Fruit fly (Drosophila melanogaster) whole organism, embryonic: ENCODE measurements around the gene Snx1.

ENCODE experiments used
- CG4360 ChIP-seq: fragments of 200-800 bp; sonication (Bioruptor generic); IDR thresholded peaks from 2 replicates; pipeline ENCODE4 v1.3.6; 2022; ENCODE audit warnings: missing biosample characterization, missing genetic modification characterization
- CG8478 ChIP-seq: fragments of >200 bp; optimal IDR thresholded peaks from 2 replicates; lab custom pipeline; 2018
- CTCF ChIP-seq: fragments of 200-800 bp; sonication (Bioruptor generic); optimal IDR thresholded peaks from 2 replicates; lab custom pipeline; 2017; ENCODE audit warnings: missing biosample characterization, mild to moderate bottlenecking, missing genetic modification characterization, moderate library complexity
- Drgx ChIP-seq: fragments of 200-800 bp; sonication (Bioruptor generic); IDR thresholded peaks from 2 replicates; pipeline ENCODE4 v1.3.6; 2022; ENCODE audit warnings: missing biosample characterization, missing genetic modification characterization
- Eip74EF ChIP-seq, 2 experiments: fragments of 200-800 bp in 1 of 2; fragments of >200 bp in 1 of 2; sonication (Bioruptor generic) in 1 of 2; optimal IDR thresholded peaks; 2 replicates each; lab custom pipeline; 2017 to 2019; ENCODE audit warnings: missing biosample characterization in 2 of 2, missing genetic modification characterization in 2 of 2, mild to moderate bottlenecking in 1 of 2, moderate library complexity in 1 of 2
- Ets65A ChIP-seq: fragments of 200-800 bp; sonication (Bioruptor generic); peaks from one replicate; lab custom pipeline; 2016; ENCODE audit warnings: missing biosample characterization, missing genetic modification characterization
- Mad ChIP-seq: fragments of 200-800 bp; sonication (Bioruptor generic); optimal IDR thresholded peaks from 2 replicates; lab custom pipeline; 2016; ENCODE audit warnings: missing biosample characterization, missing genetic modification characterization
- Med ChIP-seq: fragments of 200-800 bp; sonication (Bioruptor generic); peaks from one replicate; lab custom pipeline; 2016; ENCODE audit warnings: missing biosample characterization, missing genetic modification characterization, mild to moderate bottlenecking, inconsistent platforms, moderate library complexity
- NC2α ChIP-seq: fragments of 200-800 bp; sonication (Bioruptor generic); optimal IDR thresholded peaks from 2 replicates; lab custom pipeline; 2016; ENCODE audit warnings: missing biosample characterization, missing genetic modification characterization
- NFAT ChIP-seq: fragments of 200-800 bp; sonication (Bioruptor generic); IDR thresholded peaks from 2 replicates; pipeline ENCODE4 v1.3.6; 2022; ENCODE audit warnings: missing biosample characterization, missing genetic modification characterization
- Sin3A ChIP-seq: fragments of >200 bp; optimal IDR thresholded peaks from 2 replicates; lab custom pipeline; 2018
- Six4 ChIP-seq: fragments of 200-800 bp; sonication (Bioruptor generic); optimal IDR thresholded peaks from 2 replicates; lab custom pipeline; 2016; ENCODE audit warnings: missing biosample characterization, missing genetic modification characterization
- br ChIP-seq: fragments of >200 bp; optimal IDR thresholded peaks from 2 replicates; lab custom pipeline; 2017
- eyg ChIP-seq: fragments of 200-800 bp; sonication (Bioruptor generic); optimal IDR thresholded peaks from 3 replicates; lab custom pipeline; 2016; ENCODE audit warnings: missing biosample characterization, missing genetic modification characterization
- hkb ChIP-seq, 2 experiments: fragments of 200-800 bp in 1 of 2; fragments of >200 bp in 1 of 2; sonication (Bioruptor generic) in 1 of 2; IDR thresholded peaks in 1 of 2; optimal IDR thresholded peaks in 1 of 2; 2 replicates each; pipeline versions ENCODE4 v1.3.6 to Lab custom; 2017 to 2022; ENCODE audit warnings: missing biosample characterization in 1 of 2, missing genetic modification characterization in 1 of 2
- insv ChIP-seq, 2 experiments: fragments of 200-800 bp; sonication (Bioruptor generic); optimal IDR thresholded peaks; 3 replicates each; lab custom pipeline; 2016 to 2018; ENCODE audit warnings: missing biosample characterization in 2 of 2, missing genetic modification characterization in 2 of 2
- inv ChIP-seq: fragments of 200-800 bp; sonication (Bioruptor generic); IDR thresholded peaks from 2 replicates; pipeline ENCODE4 v1.3.6; 2022; ENCODE audit warnings: missing biosample characterization, missing genetic modification characterization; ENCODE audit not compliant: partially characterized antibody
- prd ChIP-seq, 3 experiments: fragments of >200 bp in 2 of 3; fragments of 200-800 bp in 1 of 3; sonication (Bioruptor generic) in 1 of 3; optimal IDR thresholded peaks in 2 of 3; IDR thresholded peaks in 1 of 3; 2 replicates in 2 of 3; 3 replicates in 1 of 3; pipeline versions ENCODE4 v1.3.6 to Lab custom; 2017 to 2022; ENCODE audit warnings: missing biosample characterization in 1 of 3, missing genetic modification characterization in 1 of 3
- sima ChIP-seq: fragments of 200-800 bp; sonication (Bioruptor generic); optimal IDR thresholded peaks from 2 replicates; lab custom pipeline; 2016; ENCODE audit warnings: missing biosample characterization, missing genetic modification characterization
- stwl ChIP-seq: fragments of 200-800 bp; sonication (Bioruptor generic); optimal IDR thresholded peaks from 3 replicates; lab custom pipeline; 2018; ENCODE audit warnings: missing biosample characterization, mild to moderate bottlenecking, missing genetic modification characterization, moderate library complexity

Snx1 gene

dm6 chr2L:3484759-3485158 is 35.3 kb downstream of the Snx1 start:
- TF ChIP-seq NFAT (no peak), Mad (GFP tag; lab: Kevin White, UChicago) (no peak), hkb (optimal IDR thresholded peaks at IDR 0.05; lab: Kevin White, UChicago) (no peak), hkb (GFP tag; IDR thresholded peaks at IDR 0.05; lab: Robert Waterston, UW) (no peak), inv (GFP tag; lab: Robert Waterston, UW) (no peak)

- no peak for TF ChIP-seq Sin3A (lab: Kevin White, UChicago)
- peak; percentile 32; the same call in 1 of the 2 replicates for TF ChIP-seq Drgx (GFP tag; lab: Robert Waterston, UW)
- TF ChIP-seq Eip74EF (GFP tag; optimal IDR thresholded peaks at IDR 0.05; lab: Kevin White, UChicago), result no peak
- TF ChIP-seq Six4 (GFP tag; lab: Kevin White, UChicago), result no peak
- no peak for TF ChIP-seq NC2α (GFP tag; lab: Kevin White, UChicago)
- no peak for TF ChIP-seq sima (GFP tag; lab: Kevin White, UChicago)
- TF ChIP-seq prd (optimal IDR thresholded peaks at IDR 0.05; lab: Kevin White, UChicago), result no peak
- TF ChIP-seq prd (GFP tag; IDR thresholded peaks at IDR 0.05; lab: Robert Waterston, UW), result no peak
- no peak for TF ChIP-seq CG4360 (GFP tag; lab: Robert Waterston, UW)
- no peak for TF ChIP-seq stwl (tag; lab: Kevin White, UChicago)
Measured at dm6 chr2L:3485506-3485905, 36.0 kb downstream of the Snx1 start.

- TF ChIP-seq br (lab: Kevin White, UChicago), result no peak
- TF ChIP-seq CTCF (GFP tag; lab: Kevin White, UChicago), result peak; percentile 19
- no peak for TF ChIP-seq eyg (GFP tag; lab: Kevin White, UChicago)
- TF ChIP-seq, all 482 proteins: peak for 1
Measured at dm6 chr2L:3490971-3491370, 41.5 kb downstream of the Snx1 start, which contains the start of gene CG15414. CG15414 (minus strand) TSS chr2L:3491071.

DNA sequence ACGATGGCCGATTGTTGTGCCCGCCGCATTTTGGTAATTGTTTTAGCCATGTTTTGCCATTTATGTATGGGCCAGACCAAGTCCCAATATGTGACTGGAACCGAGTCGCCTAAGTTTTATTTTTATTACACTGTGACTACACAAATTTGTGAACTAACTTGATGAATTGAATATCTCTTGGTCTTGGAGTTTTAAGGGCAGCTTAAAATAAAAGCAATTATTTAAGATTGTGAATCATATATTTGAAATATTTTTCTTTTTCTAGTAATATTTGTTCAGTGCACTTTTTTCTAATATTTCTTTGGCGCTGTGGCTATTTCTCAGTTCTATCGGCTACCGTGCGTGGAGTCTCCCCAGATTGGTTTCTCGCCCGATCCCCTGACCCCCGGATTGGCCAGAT is 44.0 kb downstream of the Snx1 start:
- TF ChIP-seq insv (GFP tag; optimal IDR thresholded peaks at IDR 0.05; lab: Kevin White, UChicago), result no peak
- peak; percentile 62 for TF ChIP-seq Ets65A (GFP tag; lab: Kevin White, UChicago)

dm6 chr2L:3495465-3495864 is 46.0 kb downstream of the Snx1 start:
- TF ChIP-seq CG8478 (peak; percentile 62), Ets65A (GFP tag; lab: Kevin White, UChicago) (peak; percentile 63), Med (GFP tag; lab: Kevin White, UChicago) (no peak)
